Fruit fly (Drosophila melanogaster) whole organism, embryonic: Measurements from ENCODE around the gene CG11168.

Source experiments
- CG31365 ChIP-seq: fragments of 200-800 bp; sonication (Bioruptor generic); optimal IDR thresholded peaks from 2 replicates; lab custom pipeline; 2018; ENCODE audit warnings: missing biosample characterization, mild to moderate bottlenecking, missing genetic modification characterization
- Eip74EF ChIP-seq, 2 experiments: fragments of 200-800 bp in 1 of 2; fragments of >200 bp in 1 of 2; sonication (Bioruptor generic) in 1 of 2; optimal IDR thresholded peaks; 2 replicates each; lab custom pipeline; 2017 to 2019; ENCODE audit warnings: missing biosample characterization in 2 of 2, missing genetic modification characterization in 2 of 2, mild to moderate bottlenecking in 1 of 2, moderate library complexity in 1 of 2
- dm ChIP-seq: fragments of 200-800 bp; sonication (Bioruptor generic); optimal IDR thresholded peaks from 3 replicates; lab custom pipeline; 2016; ENCODE audit warnings: missing biosample characterization, missing genetic modification characterization
- hbn ChIP-seq: fragments of 200-800 bp; sonication (Bioruptor generic); IDR thresholded peaks from 2 replicates; pipeline ENCODE4 v1.3.6; 2022; ENCODE audit warnings: missing biosample characterization, missing genetic modification characterization; ENCODE audit not compliant: partially characterized antibody

DNA sequence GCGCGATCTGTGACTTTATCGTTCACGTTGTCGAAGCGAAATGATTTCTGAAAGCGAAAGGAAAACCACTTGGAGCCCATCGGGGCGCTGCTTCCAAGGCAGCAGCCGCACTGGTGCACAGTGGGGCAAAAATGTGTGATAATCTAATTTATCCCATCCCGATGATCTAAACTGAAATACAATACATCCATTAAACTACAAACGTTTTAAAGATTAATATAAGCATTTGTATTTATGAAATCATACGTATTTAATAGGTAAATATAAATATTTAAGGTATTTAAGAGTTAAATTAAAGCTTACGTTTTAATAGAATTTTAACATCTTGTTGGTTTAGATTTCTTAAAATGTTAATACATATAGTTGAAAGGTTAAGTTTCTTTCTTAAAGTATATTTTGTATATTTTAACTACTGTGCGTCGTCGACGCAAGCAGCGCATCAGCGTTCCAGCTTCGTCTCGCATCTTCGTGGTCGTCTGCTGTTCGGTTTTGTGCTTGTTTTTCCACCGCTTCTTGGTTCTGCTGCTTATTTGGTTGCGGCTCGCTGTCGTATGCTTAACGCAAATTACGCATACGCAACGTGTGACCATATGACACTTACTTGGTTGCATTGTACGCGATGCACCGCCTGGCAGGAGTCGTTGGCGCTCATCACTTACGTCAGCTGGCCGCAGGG lies 11.8 kb upstream of the CG11168 start, which contains the start of gene CG13643:
- no peak for TF ChIP-seq CG31365 (tag; lab: Kevin White, UChicago)
- no peak for TF ChIP-seq Eip74EF (GFP tag; optimal IDR thresholded peaks at IDR 0.05; lab: Kevin White, UChicago)
- no peak for TF ChIP-seq dm (GFP tag; lab: Kevin White, UChicago)
- TF ChIP-seq hbn (GFP tag; lab: Robert Waterston, UW), result no peak
